Worm (Caenorhabditis elegans) whole organism, midembryonic: ENCODE results near the gene mig-17.

Source experiments
- cog-1 ChIP-seq: sonication (generic microtip); optimal IDR thresholded peaks from 2 replicates; lab custom pipeline; 2016; ENCODE audit warnings: missing genetic modification characterization, missing compliant biosample characterization
- flt-1 ChIP-seq: fragments of 200-800 bp; sonication (Bioruptor generic); IDR thresholded peaks from 2 replicates; pipeline ENCODE4 v1.3.6; 2022; ENCODE audit warnings: missing genetic modification characterization, missing compliant biosample characterization

- TF ChIP-seq cog-1 (tag; lab: Kevin White, UChicago): no peak
- no peak for TF ChIP-seq flt-1 (GFP tag; lab: Robert Waterston, UW)
Observed at ce11 chrV:11492456-11492855, 46.0 kb downstream of the mig-17 start, which contains the start of gene T11F9.21.
